Fruit fly (Drosophila melanogaster): ENCODE results near the gene Sdic2.

DNA sequence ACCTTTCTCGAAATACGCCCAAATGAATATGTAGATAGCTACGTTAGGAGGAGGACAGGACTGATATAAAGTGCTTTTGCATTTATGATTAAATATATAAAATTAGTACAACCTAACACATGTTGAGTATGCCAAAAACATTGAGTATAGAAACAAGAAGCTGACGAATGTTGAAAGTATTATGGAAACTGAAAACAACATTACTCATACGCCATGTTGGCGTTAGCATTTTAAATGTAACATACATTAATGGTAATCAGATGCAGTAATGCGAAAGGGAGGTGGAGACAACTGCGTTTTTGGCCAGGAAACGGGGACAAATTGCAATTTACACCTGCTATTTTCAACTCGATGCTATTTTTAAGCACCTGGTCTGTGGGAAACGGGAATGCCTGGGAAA, 27.8 kb downstream of the Sdic2 start:
- TF ChIP-seq EcR (GFP tag; optimal IDR thresholded peaks at IDR 0.05) (no peak), D1 (tag; optimal IDR thresholded peaks at IDR 0.05) (no peak), CG10348 (GFP tag; IDR thresholded peaks at IDR 0.05) (no peak), Snoo (tag; optimal IDR thresholded peaks at IDR 0.05) (no peak)
